Fruit fly (Drosophila melanogaster) S2 (cell line): ENCODE measurements around the gene CG9702.

ENCODE experiments used
- CG8478 ChIP-seq: fragments of >200 bp; optimal IDR thresholded peaks from 2 replicates; lab custom pipeline; 2018
- CTCF ChIP-seq, 2 experiments: fragments of >200 bp; optimal IDR thresholded peaks; 2 replicates each; lab custom pipeline; 2018

- TF ChIP-seq CTCF (optimal IDR thresholded peaks at IDR 0.05; lab: Kevin White, UChicago): no peak
- TF ChIP-seq CG8478: no peak
Measured at dm6 chr3R:30590237-30590636, 11.0 kb downstream of the CG9702 start.
